Fruit fly (Drosophila melanogaster) whole organism, wandering third instar larva: ENCODE data around the gene CG13895.

Experiments
- CG32264 ChIP-seq: fragments of 200-800 bp; sonication (Bioruptor generic); optimal IDR thresholded peaks from 2 replicates; lab custom pipeline; 2016; ENCODE audit warnings: missing biosample characterization, missing genetic modification characterization
- CG9705 ChIP-seq: fragments of 200-800 bp; sonication (Bioruptor generic); optimal IDR thresholded peaks from 2 replicates; lab custom pipeline; 2018; ENCODE audit warnings: missing biosample characterization, mild to moderate bottlenecking, missing genetic modification characterization
- CrebA ChIP-seq: fragments of 200-800 bp; sonication (Bioruptor generic); optimal IDR thresholded peaks from 2 replicates; lab custom pipeline; 2016; ENCODE audit warnings: missing biosample characterization, mild to moderate bottlenecking, missing genetic modification characterization, borderline replicate concordance
- Dfd ChIP-seq: fragments of >200 bp; optimal IDR thresholded peaks from 2 replicates; lab custom pipeline; 2017; ENCODE audit warnings: missing biosample characterization, missing genetic modification characterization
- Dif ChIP-seq: fragments of 200-275, 200-300 bp; sonication (Bioruptor generic); optimal IDR thresholded peaks from 2 replicates; lab custom pipeline; 2018; ENCODE audit warnings: missing biosample characterization, missing genetic modification characterization; ENCODE audit not compliant: partially characterized antibody
- GATAd ChIP-seq: sonication (Bioruptor generic); optimal IDR thresholded peaks from 2 replicates; lab custom pipeline; 2016; ENCODE audit warnings: missing biosample characterization, missing genetic modification characterization
- HLH106 ChIP-seq: fragments of 200-800 bp; optimal IDR thresholded peaks from 3 replicates; lab custom pipeline; 2019; ENCODE audit warnings: missing biosample characterization, mild to moderate bottlenecking, missing genetic modification characterization, moderate library complexity
- Hnf4 ChIP-seq: fragments of 200-800 bp; sonication (Bioruptor generic); optimal IDR thresholded peaks from 2 replicates; lab custom pipeline; 2016; ENCODE audit warnings: missing biosample characterization, mild to moderate bottlenecking, missing genetic modification characterization
- Hr78 ChIP-seq: fragments of >200 bp; optimal IDR thresholded peaks from 2 replicates; lab custom pipeline; 2017; ENCODE audit warnings: missing biosample characterization, missing genetic modification characterization
- Jra ChIP-seq: sonication (Bioruptor generic); optimal IDR thresholded peaks from 2 replicates; lab custom pipeline; 2016; ENCODE audit warnings: missing biosample characterization, missing genetic modification characterization
- Mio ChIP-seq: sonication (Bioruptor generic); optimal IDR thresholded peaks from 2 replicates; lab custom pipeline; 2016; ENCODE audit warnings: missing biosample characterization, missing genetic modification characterization
- Myc ChIP-seq: fragments of >200 bp; optimal IDR thresholded peaks from 2 replicates; lab custom pipeline; 2017
- N ChIP-seq: fragments of >200 bp; optimal IDR thresholded peaks from 2 replicates; lab custom pipeline; 2018; ENCODE audit warnings: missing biosample characterization, missing external identifiers, missing genetic modification characterization
- OdsH ChIP-seq: fragments of 200-800 bp; sonication (Bioruptor generic); optimal IDR thresholded peaks from 2 replicates; lab custom pipeline; 2016; ENCODE audit warnings: missing biosample characterization, mild to moderate bottlenecking, missing genetic modification characterization
- Rel ChIP-seq, 2 experiments: fragments of 200-800 bp; sonication (Bioruptor generic) in 1 of 2; optimal IDR thresholded peaks; 2 replicates in 1 of 2; 3 replicates in 1 of 2; lab custom pipeline; 2016 to 2019; ENCODE audit warnings: mild to moderate bottlenecking in 2 of 2, missing biosample characterization in 2 of 2, missing genetic modification characterization in 2 of 2, moderate library complexity in 1 of 2
- Sp1 ChIP-seq: fragments of 200-800 bp; sonication (Bioruptor generic); optimal IDR thresholded peaks from 3 replicates; lab custom pipeline; 2019; ENCODE audit warnings: missing biosample characterization, mild to moderate bottlenecking, missing genetic modification characterization, moderate library complexity
- Vsx2 ChIP-seq: fragments of 200-300, 225-300 bp; sonication (Bioruptor generic); optimal IDR thresholded peaks from 2 replicates; lab custom pipeline; 2018; ENCODE audit warnings: missing biosample characterization, missing genetic modification characterization; ENCODE audit not compliant: partially characterized antibody
- br ChIP-seq: fragments of 200-800 bp; sonication (Bioruptor generic); optimal IDR thresholded peaks from 2 replicates; lab custom pipeline; 2016; ENCODE audit warnings: missing biosample characterization, missing genetic modification characterization
- brk ChIP-seq: fragments of 200-800 bp; sonication (Bioruptor generic); optimal IDR thresholded peaks from 2 replicates; lab custom pipeline; 2016; ENCODE audit warnings: missing biosample characterization, mild to moderate bottlenecking, missing genetic modification characterization
- dmrt93B ChIP-seq: fragments of 200-800 bp; sonication (Bioruptor generic); optimal IDR thresholded peaks from 2 replicates; lab custom pipeline; 2018; ENCODE audit warnings: missing biosample characterization, mild to moderate bottlenecking, missing genetic modification characterization
- dsf ChIP-seq: sonication (Bioruptor generic); optimal IDR thresholded peaks from 2 replicates; lab custom pipeline; 2016; ENCODE audit warnings: missing biosample characterization, missing genetic modification characterization, borderline replicate concordance
- ey ChIP-seq: fragments of 200-800 bp; sonication (Bioruptor generic); optimal IDR thresholded peaks from 2 replicates; lab custom pipeline; 2016; ENCODE audit warnings: missing biosample characterization, missing genetic modification characterization
- foxo ChIP-seq, 2 experiments: fragments of 200-800 bp; sonication (Bioruptor generic); optimal IDR thresholded peaks; 2 replicates in 1 of 2; 3 replicates in 1 of 2; lab custom pipeline; 2016 to 2017; ENCODE audit warnings: missing biosample characterization in 2 of 2, missing genetic modification characterization in 2 of 2
- fru ChIP-seq: fragments of 200-800 bp; sonication (Bioruptor generic); optimal IDR thresholded peaks from 3 replicates; lab custom pipeline; 2016; ENCODE audit warnings: missing biosample characterization, mild to moderate bottlenecking, missing genetic modification characterization
- h ChIP-seq: fragments of 200-800 bp; sonication (Bioruptor generic); optimal IDR thresholded peaks from 3 replicates; lab custom pipeline; 2016; ENCODE audit warnings: missing biosample characterization, mild to moderate bottlenecking, missing genetic modification characterization
- jim ChIP-seq: fragments of 175-275, 200-325 bp; sonication (Bioruptor generic); optimal IDR thresholded peaks from 2 replicates; lab custom pipeline; 2016; ENCODE audit warnings: missing biosample characterization, mild to moderate bottlenecking, missing genetic modification characterization
- lola ChIP-seq: fragments of >200 bp; optimal IDR thresholded peaks from 2 replicates; lab custom pipeline; 2017; ENCODE audit warnings: missing biosample characterization, missing genetic modification characterization
- psq ChIP-seq: fragments of 200-800 bp; sonication (Bioruptor generic); optimal IDR thresholded peaks from 3 replicates; lab custom pipeline; 2017; ENCODE audit warnings: missing biosample characterization, mild to moderate bottlenecking, missing genetic modification characterization, moderate library complexity
- rgr ChIP-seq: fragments of 200-800 bp; sonication (Bioruptor generic); optimal IDR thresholded peaks from 3 replicates; lab custom pipeline; 2016; ENCODE audit warnings: missing biosample characterization, mild to moderate bottlenecking, missing genetic modification characterization
- sage ChIP-seq: fragments of 200-800 bp; sonication (Bioruptor generic); optimal IDR thresholded peaks from 2 replicates; lab custom pipeline; 2016; ENCODE audit warnings: missing biosample characterization, mild to moderate bottlenecking, missing genetic modification characterization
- tai ChIP-seq: sonication (Bioruptor generic); optimal IDR thresholded peaks from 2 replicates; lab custom pipeline; 2016; ENCODE audit warnings: missing biosample characterization, missing genetic modification characterization
- usp ChIP-seq: fragments of >200 bp; optimal IDR thresholded peaks from 2 replicates; lab custom pipeline; 2017; ENCODE audit warnings: missing biosample characterization, missing genetic modification characterization
- woc ChIP-seq: sonication (Bioruptor generic); optimal IDR thresholded peaks from 2 replicates; lab custom pipeline; 2016; ENCODE audit warnings: missing biosample characterization, mild to moderate bottlenecking, missing genetic modification characterization

CG13895 gene

DNA sequence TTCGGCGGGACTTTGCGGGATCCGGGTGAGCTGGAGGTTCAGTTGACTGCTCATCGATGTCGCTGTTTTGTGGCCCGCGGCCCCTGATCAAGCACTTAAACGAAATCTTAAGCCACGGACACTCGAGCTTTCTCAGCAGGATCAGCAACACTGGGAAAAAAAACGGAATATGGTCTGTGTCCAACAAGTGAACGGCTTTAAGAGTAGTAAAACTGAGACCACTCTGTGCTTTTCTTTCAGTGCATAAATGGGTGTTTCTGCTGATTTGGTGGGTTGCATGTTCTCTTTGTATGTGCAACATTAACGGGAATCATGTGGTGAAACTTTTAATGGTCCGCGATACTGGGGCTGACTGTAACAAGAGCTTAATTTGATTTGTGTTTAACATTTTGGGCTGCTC is 21.3 kb upstream of the CG13895 start (continued):
- TF ChIP-seq Vsx2 (GFP tag; lab: Kevin White, UChicago): no peak
- peak; percentile 40 for TF ChIP-seq rgr (GFP tag; lab: Kevin White, UChicago)
- TF ChIP-seq usp (GFP tag; lab: Kevin White, UChicago): no peak
- TF ChIP-seq Dif (GFP tag; lab: Kevin White, UChicago): no peak
- TF ChIP-seq Hnf4 (GFP tag; lab: Kevin White, UChicago): peak; percentile 38
- TF ChIP-seq foxo (GFP tag; optimal IDR thresholded peaks at IDR 0.05; lab: Kevin White, UChicago): peak in 1 of 2 experiments; percentile 61
- no peak for TF ChIP-seq GATAd (GFP tag; lab: Kevin White, UChicago)
- TF ChIP-seq brk: no peak
- peak; percentile 38 for TF ChIP-seq ey (GFP tag; lab: Kevin White, UChicago)
- TF ChIP-seq CG32264 (GFP tag; lab: Kevin White, UChicago): no peak
- no peak for TF ChIP-seq jim (GFP tag; lab: Kevin White, UChicago)
- TF ChIP-seq, all 38 proteins: peak for 14

- TF ChIP-seq OdsH (peak; percentile 47), rgr (GFP tag; lab: Kevin White, UChicago) (peak; percentile 18), Hnf4 (GFP tag; lab: Kevin White, UChicago) (no peak), fru (peak; percentile 10), ey (GFP tag; lab: Kevin White, UChicago) (peak; percentile 15), Sp1 (GFP tag; lab: Kevin White, UChicago) (peak; percentile 45), h (peak; percentile 34), lola (GFP tag; lab: Kevin White, UChicago) (no peak), HLH106 (tag; lab: Kevin White, UChicago) (peak; percentile 52), foxo (GFP tag; optimal IDR thresholded peaks at IDR 0.05; lab: Kevin White, UChicago) (peak in 1 of 2 experiments; percentile 26), psq (GFP tag; lab: Kevin White, UChicago) (no peak), br (GFP tag; lab: Kevin White, UChicago) (peak; percentile 9), tai (GFP tag; lab: Kevin White, UChicago) (peak; percentile 33)
Observed at dm6 chr3L:728579-728978, 20.6 kb upstream of the CG13895 start.

dm6 chr3L:727874-728273 is 19.9 kb upstream of the CG13895 start:
- TF ChIP-seq foxo (GFP tag; optimal IDR thresholded peaks at IDR 0.05; lab: Kevin White, UChicago) (peak; percentile 14 to 92), dsf (GFP tag; lab: Kevin White, UChicago) (peak; percentile 25), brk (peak; percentile 78), OdsH (peak; percentile 91), HLH106 (tag; lab: Kevin White, UChicago) (peak; percentile 92), CrebA (GFP tag; lab: Kevin White, UChicago) (peak; percentile 78), Hnf4 (GFP tag; lab: Kevin White, UChicago) (peak; percentile 88), ey (GFP tag; lab: Kevin White, UChicago) (peak; percentile 94), N (GFP tag; lab: Kevin White, UChicago) (no peak), rgr (GFP tag; lab: Kevin White, UChicago) (peak; percentile 91), fru (peak; percentile 94), psq (GFP tag; lab: Kevin White, UChicago) (peak; percentile 82), h (peak; percentile 93), woc (GFP tag; lab: Kevin White, UChicago) (peak; percentile 94), Sp1 (GFP tag; lab: Kevin White, UChicago) (peak; percentile 91), Dfd (GFP tag; lab: Kevin White, UChicago) (no peak), Rel (GFP tag; optimal IDR thresholded peaks at IDR 0.05; lab: Kevin White, UChicago) (peak; percentile 47), Rel (tag; optimal IDR thresholded peaks at IDR 0.05; lab: Kevin White, UChicago) (peak; percentile 62), Vsx2 (GFP tag; lab: Kevin White, UChicago) (peak; percentile 11), Hr78 (GFP tag; lab: Kevin White, UChicago) (no peak), dmrt93B (GFP tag; lab: Kevin White, UChicago) (peak; percentile 64), GATAd (GFP tag; lab: Kevin White, UChicago) (no peak), Jra (GFP tag; lab: Kevin White, UChicago) (peak; percentile 60), Mio (GFP tag; lab: Kevin White, UChicago) (no peak), Myc (lab: Kevin White, UChicago) (no peak), CG32264 (GFP tag; lab: Kevin White, UChicago) (peak; percentile 82), usp (GFP tag; lab: Kevin White, UChicago) (no peak), sage (GFP tag; lab: Kevin White, UChicago) (peak; percentile 85), CG9705 (GFP tag; lab: Kevin White, UChicago) (peak; percentile 74), br (GFP tag; lab: Kevin White, UChicago) (peak; percentile 91), tai (GFP tag; lab: Kevin White, UChicago) (peak; percentile 77)
